Fruit fly (Drosophila melanogaster) whole organism, adult: ENCODE measurements around the gene Edc3.
A peak's percentile ranks its signal among the peaks of the same experiment; 100 is the strongest.

Experiments
- CG14711 ChIP-seq: fragments of 200-800 bp; sonication (Bioruptor generic); optimal IDR thresholded peaks from 2 replicates; lab custom pipeline; 2018; ENCODE audit warnings: missing biosample characterization, mild to moderate bottlenecking, missing genetic modification characterization, moderate library complexity
- CG1620 ChIP-seq: fragments of 200-800 bp; sonication (Bioruptor generic); optimal IDR thresholded peaks from 2 replicates; lab custom pipeline; 2016; ENCODE audit warnings: missing biosample characterization, missing genetic modification characterization
- Crg-1 ChIP-seq: fragments of 200-800 bp; sonication (Bioruptor generic); optimal IDR thresholded peaks from 2 replicates; lab custom pipeline; 2016; ENCODE audit warnings: missing biosample characterization, missing genetic modification characterization
- cic ChIP-seq: fragments of 200-800 bp; sonication (Bioruptor generic); optimal IDR thresholded peaks from 2 replicates; lab custom pipeline; 2017; ENCODE audit warnings: missing biosample characterization, mild to moderate bottlenecking, missing genetic modification characterization, moderate library complexity
- cnc ChIP-seq, 2 experiments: fragments of >200 bp; optimal IDR thresholded peaks; 2 replicates each; lab custom pipeline; 2017
- pad ChIP-seq: fragments of 200-800 bp; sonication (Bioruptor generic); optimal IDR thresholded peaks from 3 replicates; lab custom pipeline; 2017; ENCODE audit warnings: missing biosample characterization, missing genetic modification characterization, mild to moderate bottlenecking, moderate library complexity, missing genetic modification reagents

DNA sequence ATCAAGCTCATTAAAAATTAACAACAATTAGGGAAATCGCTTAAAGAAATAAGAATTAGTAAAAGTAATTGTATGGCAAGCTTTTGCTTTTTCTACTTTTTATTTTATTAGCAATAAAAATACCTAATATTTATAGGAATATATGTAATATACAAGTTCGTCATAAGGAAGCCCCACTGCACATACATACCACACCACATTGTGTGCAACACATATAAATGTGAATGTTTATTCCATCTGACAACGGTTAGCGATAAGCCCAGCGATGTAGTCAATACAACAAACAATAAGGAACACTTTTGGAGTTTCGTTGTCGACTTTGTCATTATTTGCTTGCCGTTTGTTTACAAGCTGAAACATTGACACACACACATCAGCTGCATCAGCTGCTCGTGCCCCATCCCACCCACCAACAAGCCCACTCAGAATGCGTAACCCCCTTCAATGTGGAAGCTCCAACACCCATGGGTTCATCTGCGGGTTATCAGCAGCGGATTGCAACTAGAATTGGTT lies 44.3 kb downstream of the Edc3 start:
- TF ChIP-seq cic (GFP tag; lab: Kevin White, UChicago) = no peak
- no peak for TF ChIP-seq CG1620 (GFP tag; lab: Kevin White, UChicago)
- TF ChIP-seq pad (GFP tag; lab: Kevin White, UChicago) = peak; percentile 43
- peak; percentile 2 for TF ChIP-seq CG14711
- peak; percentile 55 for TF ChIP-seq Crg-1
- no peak for TF ChIP-seq cnc (optimal IDR thresholded peaks at IDR 0.05; lab: Kevin White, UChicago)
